Worm (Caenorhabditis elegans) whole organism, early embryonic: ENCODE measurements around the gene anp-1.

ENCODE experiments used
- B0310.2 ChIP-seq: sonication (generic microtip); optimal IDR thresholded peaks from 2 replicates; lab custom pipeline; 2016; ENCODE audit warnings: mild to moderate bottlenecking, missing genetic modification characterization, missing compliant biosample characterization
- F13C5.2 ChIP-seq: sonication (generic microtip); optimal IDR thresholded peaks from 2 replicates; lab custom pipeline; 2017; ENCODE audit warnings: mild to moderate bottlenecking, missing genetic modification characterization, inconsistent platforms, missing compliant biosample characterization
- aly-1 ChIP-seq: sonication (generic microtip); optimal IDR thresholded peaks from 2 replicates; lab custom pipeline; 2016; ENCODE audit warnings: missing genetic modification characterization, missing compliant biosample characterization
- ama-1 ChIP-seq: fragments of 150-350 bp; optimal IDR thresholded peaks from 2 replicates; lab custom pipeline; 2014
- ceh-13 ChIP-seq: fragments of 200-800 bp; sonication (Bioruptor generic); optimal IDR thresholded peaks from 2 replicates; lab custom pipeline; 2018; ENCODE audit warnings: mild to moderate bottlenecking, missing genetic modification characterization, missing compliant biosample characterization
- ceh-36 ChIP-seq: sonication (generic microtip); optimal IDR thresholded peaks from 2 replicates; lab custom pipeline; 2016; ENCODE audit warnings: missing genetic modification characterization, inconsistent platforms, missing compliant biosample characterization
- ets-7 ChIP-seq: sonication (generic microtip); optimal IDR thresholded peaks from 2 replicates; lab custom pipeline; 2016; ENCODE audit warnings: missing genotype, missing genetic modification characterization, missing compliant biosample characterization
- flt-1 ChIP-seq: fragments of 200-800 bp; sonication (Bioruptor generic); IDR thresholded peaks from 2 replicates; pipeline ENCODE4 v1.3.6; 2022; ENCODE audit warnings: missing genetic modification characterization, missing compliant biosample characterization
- hmbx-1 ChIP-seq: sonication (generic microtip); optimal IDR thresholded peaks from 2 replicates; lab custom pipeline; 2016; ENCODE audit warnings: mild to moderate bottlenecking, missing genetic modification characterization, missing compliant biosample characterization
- hmg-4 ChIP-seq: fragments of 200-800 bp; sonication (Bioruptor generic); optimal IDR thresholded peaks from 2 replicates; lab custom pipeline; 2018; ENCODE audit warnings: mild to moderate bottlenecking, missing genetic modification characterization, missing compliant biosample characterization
- hnd-1 ChIP-seq: sonication (generic microtip); optimal IDR thresholded peaks from 2 replicates; lab custom pipeline; 2016; ENCODE audit warnings: missing genetic modification characterization, missing compliant biosample characterization
- pes-1 ChIP-seq: fragments of 200-800 bp; sonication (Bioruptor generic); IDR thresholded peaks from 2 replicates; pipeline ENCODE4 v1.3.6; 2022; ENCODE audit warnings: missing genetic modification reagents, missing genetic modification characterization, missing compliant biosample characterization
- scrt-1 ChIP-seq: fragments of 200-800 bp; sonication (Bioruptor generic); IDR thresholded peaks from 2 replicates; pipeline ENCODE4 v1.3.6; 2022; ENCODE audit warnings: missing genetic modification characterization, missing compliant biosample characterization
- sea-1 ChIP-seq: fragments of 200-800 bp; sonication (Bioruptor generic); conservative IDR thresholded peaks from 2 replicates; pipeline ENCODE4 v1.3.6; 2022; ENCODE audit warnings: missing genetic modification characterization, missing compliant biosample characterization
- tbx-11 ChIP-seq: fragments of 200-800 bp; sonication (Bioruptor generic); IDR thresholded peaks from 2 replicates; pipeline ENCODE4 v1.3.6; 2022; ENCODE audit warnings: missing genetic modification characterization, missing compliant biosample characterization
- tbx-37 ChIP-seq: fragments of 200-800 bp; sonication (Bioruptor generic); conservative IDR thresholded peaks from 2 replicates; pipeline ENCODE4 v1.3.6; 2022; ENCODE audit warnings: missing genetic modification reagents, missing genetic modification characterization, missing compliant biosample characterization
- tra-4 ChIP-seq: sonication (generic microtip); optimal IDR thresholded peaks from 2 replicates; lab custom pipeline; 2017; ENCODE audit warnings: missing genetic modification characterization, missing compliant biosample characterization

Gene anp-1

DNA sequence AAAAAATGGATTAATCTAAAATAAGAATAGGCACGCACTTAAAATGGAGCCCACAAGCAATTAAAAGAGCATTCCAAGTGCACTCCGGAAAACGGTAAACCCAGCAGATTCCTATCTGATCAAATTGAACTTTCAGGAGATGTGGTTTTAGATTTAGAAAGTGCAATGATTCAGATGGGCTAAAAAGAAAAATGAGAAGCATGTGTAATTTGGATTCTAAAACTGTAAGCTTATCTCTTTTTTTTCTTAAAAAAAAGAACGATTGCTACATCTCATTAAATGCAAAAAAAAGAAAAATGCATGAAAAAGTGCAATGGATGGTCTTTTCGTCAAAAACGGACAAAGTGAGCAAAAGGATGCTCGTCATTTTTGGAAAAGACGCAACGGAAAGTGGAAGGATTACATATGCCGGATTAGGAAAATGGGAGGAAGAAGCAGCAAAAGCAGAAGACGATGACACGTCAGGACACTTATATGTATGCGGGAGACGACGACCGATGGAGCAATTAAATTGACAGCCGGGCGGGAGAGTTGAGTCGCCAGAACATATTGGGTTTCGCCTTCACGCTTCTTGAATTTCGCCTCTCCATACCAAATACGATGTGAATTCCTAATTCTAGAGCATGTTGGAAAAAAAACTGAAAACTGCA is 39.5 kb downstream of the anp-1 start:
- TF ChIP-seq ets-7 (tag; lab: Kevin White, UChicago) (no peak), tra-4 (tag; lab: Kevin White, UChicago) (no peak), tbx-11 (GFP tag; lab: Robert Waterston, UW) (no peak), F13C5.2 (tag; lab: Kevin White, UChicago) (no peak), aly-1 (no peak), flt-1 (GFP tag; lab: Robert Waterston, UW) (no peak), scrt-1 (GFP tag; lab: Robert Waterston, UW) (no peak), ceh-13 (no peak), ceh-36 (no peak), pes-1 (GFP tag; lab: Robert Waterston, UW) (no peak), tbx-37 (GFP tag; lab: Robert Waterston, UW) (no peak), hmbx-1 (tag; lab: Kevin White, UChicago) (no peak), hnd-1 (tag; lab: Kevin White, UChicago) (no peak)

DNA sequence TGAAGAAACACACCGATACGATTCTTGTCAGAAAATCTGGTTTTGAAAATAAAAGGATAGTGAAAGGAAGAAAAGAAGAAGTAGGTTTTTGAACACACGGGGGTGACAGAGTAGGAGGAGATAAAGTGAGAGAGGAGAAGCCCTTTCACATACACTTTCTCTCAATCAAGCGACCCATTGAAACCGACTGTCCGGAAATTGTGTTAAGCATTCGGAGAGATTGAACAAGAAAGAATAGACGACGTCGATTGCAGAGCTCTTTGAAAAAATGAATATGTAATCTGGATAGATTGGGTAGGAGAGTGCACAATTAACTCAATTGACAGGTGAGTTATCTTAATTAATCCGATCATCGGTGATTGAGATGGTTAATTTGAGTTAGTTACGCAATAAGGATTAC is 42.1 kb downstream of the anp-1 start:
- TF ChIP-seq flt-1 (GFP tag; lab: Robert Waterston, UW) (no peak), ama-1 (no peak), ceh-36 (no peak), ets-7 (tag; lab: Kevin White, UChicago) (no peak), tra-4 (tag; lab: Kevin White, UChicago) (no peak), tbx-37 (GFP tag; lab: Robert Waterston, UW) (no peak), tbx-11 (GFP tag; lab: Robert Waterston, UW) (no peak), F13C5.2 (tag; lab: Kevin White, UChicago) (no peak), scrt-1 (GFP tag; lab: Robert Waterston, UW) (no peak), ceh-13 (no peak), pes-1 (GFP tag; lab: Robert Waterston, UW) (no peak)

DNA sequence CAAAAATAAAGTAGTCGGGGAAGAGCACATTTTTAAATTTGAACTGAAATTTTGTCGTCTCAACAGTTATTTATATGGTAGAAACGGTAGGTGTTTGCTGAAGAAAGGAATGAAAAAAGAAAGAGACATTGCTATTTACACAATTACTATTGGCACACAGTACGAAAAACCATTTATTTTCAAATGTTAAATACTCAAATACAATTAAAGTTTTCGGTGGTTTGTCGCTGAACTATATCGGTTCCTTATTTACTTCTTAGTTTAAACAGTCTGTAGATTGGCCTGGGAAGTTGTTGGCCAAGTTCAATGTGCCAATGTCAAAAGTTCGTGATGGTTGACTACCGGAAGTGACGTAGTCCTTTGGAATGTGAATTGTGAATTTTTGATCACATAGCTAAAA is 44.8 kb downstream of the anp-1 start, which contains the start of gene ttr-27:
ttr-27 (minus strand) TSS at position 45 of the 400 bp plus-strand sequence.
- TF ChIP-seq pes-1 (GFP tag; lab: Robert Waterston, UW): no peak
- no peak for TF ChIP-seq scrt-1 (GFP tag; lab: Robert Waterston, UW)
- no peak for TF ChIP-seq tbx-11 (GFP tag; lab: Robert Waterston, UW)
- TF ChIP-seq sea-1 (GFP tag; lab: Robert Waterston, UW): no peak
- TF ChIP-seq F13C5.2 (tag; lab: Kevin White, UChicago): no peak
- no peak for TF ChIP-seq ceh-13
- TF ChIP-seq ets-7 (tag; lab: Kevin White, UChicago): no peak
- TF ChIP-seq B0310.2 (tag; lab: Kevin White, UChicago): no peak
- no peak for TF ChIP-seq tra-4 (tag; lab: Kevin White, UChicago)
- no peak for TF ChIP-seq hmg-4 (GFP tag; lab: Kevin White, UChicago)
- TF ChIP-seq hnd-1 (tag; lab: Kevin White, UChicago): no peak
- no peak for TF ChIP-seq tbx-37 (GFP tag; lab: Robert Waterston, UW)
- TF ChIP-seq ama-1: no peak
- no peak for TF ChIP-seq hmbx-1 (tag; lab: Kevin White, UChicago)
- no peak for TF ChIP-seq flt-1 (GFP tag; lab: Robert Waterston, UW)
- no peak for TF ChIP-seq ceh-36
- no peak for TF ChIP-seq aly-1

DNA sequence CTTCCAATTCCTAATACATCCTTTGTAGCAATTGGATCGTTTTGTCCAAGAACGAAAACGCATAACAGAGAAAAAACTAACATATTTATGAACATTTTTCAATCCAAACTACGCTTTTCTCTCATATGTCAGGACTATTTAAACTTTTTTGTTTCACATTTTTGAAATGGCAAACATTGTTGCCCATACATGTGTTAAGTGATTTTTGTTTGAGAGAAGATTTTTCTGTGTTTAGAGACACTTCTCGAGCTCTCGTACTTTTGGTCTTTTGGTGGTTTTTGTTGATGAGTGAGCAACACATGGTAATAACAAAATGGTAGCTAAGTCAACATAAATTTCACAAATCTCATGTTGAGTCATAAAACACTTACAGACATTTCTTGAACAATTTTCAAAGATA is 45.8 kb downstream of the anp-1 start, which contains the start of gene ttr-28:
ttr-28 (minus strand) TSS at position 101 of the 400 bp plus-strand sequence.
- TF ChIP-seq F13C5.2 (tag; lab: Kevin White, UChicago) (no peak), ama-1 (no peak), tra-4 (tag; lab: Kevin White, UChicago) (no peak), sea-1 (GFP tag; lab: Robert Waterston, UW) (no peak)

DNA sequence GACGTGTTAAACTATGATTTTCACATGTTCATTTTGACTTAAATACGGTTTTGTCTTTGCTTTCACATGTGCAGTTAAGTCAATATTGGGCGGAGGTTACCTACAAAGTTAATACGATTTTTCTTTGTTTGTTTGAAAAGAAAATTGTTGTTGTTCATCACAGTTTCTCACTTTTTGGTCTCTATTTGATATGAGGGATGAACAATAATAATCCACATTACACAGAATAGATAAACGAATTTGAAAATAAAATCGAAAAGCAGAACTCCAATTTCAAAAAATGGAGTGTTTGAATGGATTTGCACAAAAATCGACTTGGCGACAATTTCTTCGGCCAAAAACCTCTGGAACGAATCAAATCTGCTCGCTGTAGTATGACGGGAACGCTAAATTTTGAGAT is 47.5 kb downstream of the anp-1 start, which contains the start of gene ttr-29:
ttr-29 (minus strand) TSS at position 101 of the 400 bp plus-strand sequence.
- TF ChIP-seq pes-1 (GFP tag; lab: Robert Waterston, UW) (no peak), ama-1 (no peak), B0310.2 (tag; lab: Kevin White, UChicago) (no peak), hnd-1 (tag; lab: Kevin White, UChicago) (no peak), hmbx-1 (tag; lab: Kevin White, UChicago) (no peak)

DNA sequence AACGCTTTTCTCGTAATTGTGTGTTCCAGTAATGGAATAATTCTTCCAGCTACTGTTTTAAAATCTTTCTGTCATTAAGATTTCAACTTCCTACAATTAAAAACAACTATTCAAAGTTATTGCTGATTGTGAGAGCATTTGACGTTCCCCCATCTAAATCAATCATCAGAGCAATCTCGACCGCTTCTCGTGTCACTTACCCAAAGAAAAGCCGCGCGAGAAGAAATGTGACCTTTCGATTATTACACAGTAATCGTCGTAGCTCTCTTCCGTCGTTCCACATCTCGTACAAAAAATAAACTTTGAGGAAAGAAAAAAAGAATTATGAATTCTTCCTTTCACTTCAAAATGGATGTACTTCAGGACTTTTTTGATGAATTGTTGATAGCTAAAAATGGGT is 48.2 kb downstream of the anp-1 start:
- no peak for TF ChIP-seq tra-4 (tag; lab: Kevin White, UChicago)
- no peak for TF ChIP-seq hnd-1 (tag; lab: Kevin White, UChicago)
- TF ChIP-seq ets-7 (tag; lab: Kevin White, UChicago): no peak
- TF ChIP-seq hmg-4 (GFP tag; lab: Kevin White, UChicago): no peak

DNA sequence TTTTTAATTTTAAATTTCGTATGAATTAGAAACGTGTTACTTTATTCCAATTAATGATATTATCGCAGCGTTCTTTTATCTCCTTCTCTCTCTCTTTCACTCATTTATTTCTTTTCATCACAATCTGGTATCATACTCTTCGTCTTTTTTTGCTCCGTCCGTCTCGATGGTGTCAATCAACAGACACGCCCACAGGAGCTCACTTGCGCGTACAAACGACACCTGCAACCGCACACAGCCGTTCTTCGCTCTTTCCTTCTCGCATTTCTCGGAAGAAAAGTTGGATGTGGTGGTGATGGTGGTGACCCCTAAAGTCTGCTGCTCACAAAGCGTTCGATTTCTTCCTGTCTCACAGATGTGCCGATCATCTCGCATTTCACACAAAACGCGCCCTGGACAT is 49.4 kb downstream of the anp-1 start:
- TF ChIP-seq hmg-4 (GFP tag; lab: Kevin White, UChicago) (peak; percentile 8), flt-1 (GFP tag; lab: Robert Waterston, UW) (no peak)

DNA sequence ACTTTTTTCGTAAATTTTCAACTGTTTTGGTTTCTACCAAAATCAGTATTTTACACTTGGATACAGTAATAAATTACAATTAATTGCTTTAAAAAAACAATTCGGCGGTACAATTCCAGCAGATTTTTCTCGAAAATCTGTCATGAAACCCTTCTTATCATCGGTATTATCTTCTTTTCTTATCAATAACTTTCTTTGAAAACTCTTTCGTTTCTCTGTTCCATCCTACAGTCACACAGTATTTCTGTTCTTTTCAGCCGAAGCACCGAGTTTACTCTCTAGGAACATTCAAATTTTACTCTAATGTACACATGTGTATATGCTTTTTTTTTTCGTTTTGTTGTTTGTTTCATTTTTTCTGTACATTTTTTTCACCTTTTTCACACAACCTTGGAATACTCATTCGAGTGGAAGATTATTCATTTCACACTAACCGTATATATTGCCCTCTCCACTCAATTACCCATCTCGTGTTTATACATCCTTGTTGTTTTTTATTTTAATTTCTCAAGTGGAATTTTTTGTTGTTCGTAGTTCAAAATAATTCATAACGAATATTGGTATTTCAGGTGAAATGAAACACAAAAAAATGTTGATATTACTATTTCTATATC is 50.4 kb downstream of the anp-1 start, which contains the start of gene nid-1:
nid-1 (plus strand) TSS at position 564 of the 614 bp plus-strand sequence.
- no peak for TF ChIP-seq B0310.2 (tag; lab: Kevin White, UChicago)
- TF ChIP-seq tbx-11 (GFP tag; lab: Robert Waterston, UW): no peak
- no peak for TF ChIP-seq ceh-36
- no peak for TF ChIP-seq ceh-13
- no peak for TF ChIP-seq tbx-37 (GFP tag; lab: Robert Waterston, UW)
- TF ChIP-seq ets-7 (tag; lab: Kevin White, UChicago): no peak
